Fruit fly (Drosophila melanogaster): ENCODE data around the gene CG34150.

Gene CG34150

DNA sequence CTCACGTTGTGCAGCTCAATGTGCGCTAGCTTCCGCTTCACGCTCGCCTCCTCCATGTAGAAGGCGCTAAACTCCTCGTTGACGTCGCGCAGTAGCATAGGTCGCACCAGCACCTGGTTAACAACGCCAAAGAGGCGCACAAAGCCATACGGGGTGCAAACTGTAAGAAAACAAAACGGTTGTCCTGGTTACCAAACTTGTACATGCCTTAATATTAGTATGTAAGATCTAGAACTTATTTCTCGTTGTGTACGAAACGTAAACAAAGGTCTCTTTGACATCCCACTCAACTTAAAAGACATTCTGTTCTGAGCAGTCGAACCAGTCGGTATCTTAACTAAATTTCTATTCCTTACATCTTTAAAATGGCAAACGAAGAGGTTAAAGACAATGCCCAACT lies 6.7 kb upstream of the CG34150 start, which contains the start of gene CG6980:
Gene CG6980, plus strand, starts transcription at position 301 of the 400 bp plus-strand sequence.
- TF ChIP-seq bbx (GFP tag; IDR thresholded peaks at IDR 0.05; ENCODE audit: partially characterized antibody) (no peak), lov (optimal IDR thresholded peaks at IDR 0.05) (no peak), lov (GFP tag; IDR thresholded peaks at IDR 0.05) (0 out of 3 replicates have a peak, but pooled peaks have one; percentile 12), Doc3 (GFP tag; IDR thresholded peaks at IDR 0.05; ENCODE audit: partially characterized antibody) (no peak), Side (GFP tag; optimal IDR thresholded peaks at IDR 0.05) (no peak), Sry-δ (GFP tag; optimal IDR thresholded peaks at IDR 0.05) (no peak), slbo (GFP tag; IDR thresholded peaks at IDR 0.05) (no peak)

DNA sequence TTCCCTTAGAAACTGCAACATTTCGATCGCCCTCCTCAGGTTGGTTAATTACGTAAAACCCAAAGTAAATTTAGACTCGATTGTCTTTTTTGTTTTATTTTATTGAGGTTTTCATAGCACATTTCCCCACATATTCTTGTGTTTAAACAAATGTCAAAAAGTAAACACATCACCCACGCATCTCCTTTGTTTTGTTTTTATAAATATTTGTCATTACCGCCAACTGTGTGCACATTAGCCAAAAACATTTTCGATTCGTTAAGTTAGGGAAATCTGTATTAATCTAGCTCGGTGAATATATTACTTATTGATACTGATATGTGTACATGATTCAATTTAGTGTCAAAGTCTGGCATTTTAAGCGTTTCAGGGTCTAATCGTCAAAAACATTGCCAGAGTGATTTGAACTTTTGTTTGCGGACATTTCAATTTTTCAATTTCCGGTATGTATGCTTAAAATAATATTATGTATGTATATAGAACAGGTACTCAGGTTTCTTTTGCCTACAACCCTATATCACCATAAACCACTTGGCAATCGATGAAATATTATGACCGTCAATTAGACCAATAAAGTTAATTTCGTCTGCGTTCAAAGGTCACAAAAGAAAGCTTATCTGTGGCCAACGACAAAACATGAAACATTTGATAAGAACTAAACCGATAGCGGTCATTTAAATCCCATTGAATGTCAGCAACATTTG lies 4.3 kb upstream of the CG34150 start:
- no peak for TF ChIP-seq Bteb2 (GFP tag; optimal IDR thresholded peaks at IDR 0.05)
- TF ChIP-seq Oli (tag; optimal IDR thresholded peaks at IDR 0.05) = no peak
- TF ChIP-seq BtbVII (GFP tag; optimal IDR thresholded peaks at IDR 0.05) = peak; percentile 82
- TF ChIP-seq pfk (GFP tag; optimal IDR thresholded peaks at IDR 0.05) = no peak
- TF ChIP-seq sim (GFP tag; IDR thresholded peaks at IDR 0.05) = no peak
- TF ChIP-seq CoRest (tag; optimal IDR thresholded peaks at IDR 0.05) = no peak
- no peak for TF ChIP-seq Hmr (GFP tag; optimal IDR thresholded peaks at IDR 0.05)
- no peak for TF ChIP-seq seq (GFP tag; IDR thresholded peaks at IDR 0.05)
- no peak for TF ChIP-seq CG14965 (GFP tag; optimal IDR thresholded peaks at IDR 0.05; ENCODE audit: borderline replicate concordance)
- TF ChIP-seq CG8924 (tag; optimal IDR thresholded peaks at IDR 0.05) = peak; percentile 16
- TF ChIP-seq slou (GFP tag; optimal IDR thresholded peaks at IDR 0.05) = no peak
- peak; percentile 44 for TF ChIP-seq CG10431 (GFP tag; optimal IDR thresholded peaks at IDR 0.05)
- peak; percentile 72 for TF ChIP-seq Fer1 (GFP tag; optimal IDR thresholded peaks at IDR 0.05)
- no peak for TF ChIP-seq CG31441 (GFP tag; IDR thresholded peaks at IDR 0.05)
- TF ChIP-seq eyg (GFP tag; optimal IDR thresholded peaks at IDR 0.05) = peak; percentile 14
- no peak for TF ChIP-seq bowl (GFP tag; IDR thresholded peaks at IDR 0.05)
- no peak for TF ChIP-seq CG12391 (tag; optimal IDR thresholded peaks at IDR 0.05)
- TF ChIP-seq inv (GFP tag; IDR thresholded peaks at IDR 0.05; ENCODE audit: partially characterized antibody) = no peak
- TF ChIP-seq crp (GFP tag; optimal IDR thresholded peaks at IDR 0.05) = no peak
- peak; percentile 40 for TF ChIP-seq CG8388 (GFP tag; optimal IDR thresholded peaks at IDR 0.05)
- no peak for TF ChIP-seq NC2β (GFP tag; optimal IDR thresholded peaks at IDR 0.05)
- TF ChIP-seq CG2712 (tag; optimal IDR thresholded peaks at IDR 0.05) = peak; percentile 19
- TF ChIP-seq Sin3A (optimal IDR thresholded peaks at IDR 0.05) = no peak
- TF ChIP-seq CG17359 (tag; optimal IDR thresholded peaks at IDR 0.05) = peak; percentile 65
- no peak for TF ChIP-seq Ravus (GFP tag; IDR thresholded peaks at IDR 0.05)
- TF ChIP-seq eve (GFP tag; optimal IDR thresholded peaks at IDR 0.05) = no peak
- no peak for TF ChIP-seq CG10366 (GFP tag; IDR thresholded peaks at IDR 0.05)
- TF ChIP-seq CG7745 (tag; optimal IDR thresholded peaks at IDR 0.05) = no peak
- no peak for TF ChIP-seq Adf1 (GFP tag; IDR thresholded peaks at IDR 0.05)
- TF ChIP-seq B-H2 (GFP tag; optimal IDR thresholded peaks at IDR 0.05) = no peak
- peak; percentile 44 for TF ChIP-seq sug (tag; optimal IDR thresholded peaks at IDR 0.05)
- TF ChIP-seq CG11695 (GFP tag; IDR thresholded peaks at IDR 0.05) = 0 out of 3 replicates have a peak, but pooled peaks have one; percentile 11
- peak in 1 of 2 experiments; percentile 71 for TF ChIP-seq Pdp1 (GFP tag; optimal IDR thresholded peaks at IDR 0.05)
- TF ChIP-seq fd64A (GFP tag; optimal IDR thresholded peaks at IDR 0.05) = peak; percentile 76
- TF ChIP-seq da (GFP tag; optimal IDR thresholded peaks at IDR 0.05) = no peak
- no peak for TF ChIP-seq CG18011 (GFP tag; optimal IDR thresholded peaks at IDR 0.05)
- peak; percentile 52 for TF ChIP-seq run (tag; optimal IDR thresholded peaks at IDR 0.05)
- TF ChIP-seq shn (GFP tag; optimal IDR thresholded peaks at IDR 0.05) = no peak
- peak; percentile 50 for TF ChIP-seq CG8281 (tag; optimal IDR thresholded peaks at IDR 0.05)
- TF ChIP-seq D (optimal IDR thresholded peaks at IDR 0.05) = no peak
- peak; percentile 39 for TF ChIP-seq D (GFP tag; optimal IDR thresholded peaks at IDR 0.05)
- TF ChIP-seq cwo (GFP tag; optimal IDR thresholded peaks at IDR 0.05) = peak; percentile 45

Measured in whole organism, embryonic.